Fruit fly (Drosophila melanogaster): Measurements from ENCODE around the gene CG31368.

Gene CG31368

dm6 chr3R:11869169-11869568 lies 13.4 kb upstream of the CG31368 start, which contains the start of gene CG6959 (continued):
- TF ChIP-seq CG8359 (GFP tag; optimal IDR thresholded peaks at IDR 0.05; ENCODE audit: borderline replicate concordance), result peak; percentile 25
- TF ChIP-seq CG13296 (GFP tag; optimal IDR thresholded peaks at IDR 0.05), result no peak
- TF ChIP-seq eve (GFP tag; optimal IDR thresholded peaks at IDR 0.05), result peak in 1 of 2 experiments; percentile 49
- TF ChIP-seq CG14050 (GFP tag; IDR thresholded peaks at IDR 0.05), result 0 out of 3 replicates have a peak, but pooled peaks have one; percentile 15
- TF ChIP-seq zen2 (GFP tag; IDR thresholded peaks at IDR 0.05; ENCODE audit: partially characterized antibody), result 0 out of 3 replicates have a peak, but pooled peaks have one; percentile 14
- TF ChIP-seq CG5953 (GFP tag; IDR thresholded peaks at IDR 0.05), result 0 out of 2 replicates have a peak, but pooled peaks have one; percentile 20
- TF ChIP-seq ham (GFP tag; IDR thresholded peaks at IDR 0.05), result 0 out of 2 replicates have a peak, but pooled peaks have one; percentile 6
- peak; percentile 40; the same call in 1 of the 4 replicates for TF ChIP-seq chinmo (GFP tag; IDR thresholded peaks at IDR 0.05; ENCODE audit: partially characterized antibody)
- 0 out of 2 replicates have a peak, but pooled peaks have one; percentile 37 for TF ChIP-seq crol (GFP tag; IDR thresholded peaks at IDR 0.05)
- TF ChIP-seq sug (tag; optimal IDR thresholded peaks at IDR 0.05), result peak; percentile 3
- TF ChIP-seq Dll (GFP tag; IDR thresholded peaks at IDR 0.05; ENCODE audit: partially characterized antibody), result 0 out of 4 replicates have a peak, but pooled peaks have one; percentile 15
- peak; percentile 50; the same call in 1 of the 3 replicates for TF ChIP-seq CG34422 (GFP tag; IDR thresholded peaks at IDR 0.05)
- 0 out of 2 replicates have a peak, but pooled peaks have one; percentile 35 for TF ChIP-seq CG32532 (GFP tag; IDR thresholded peaks at IDR 0.05)
- TF ChIP-seq sr (GFP tag; IDR thresholded peaks at IDR 0.05), result peak; percentile 71
- 0 out of 2 replicates have a peak, but pooled peaks have one; percentile 40 for TF ChIP-seq CG16779 (GFP tag; IDR thresholded peaks at IDR 0.05)
- TF ChIP-seq CG3163 (GFP tag; optimal IDR thresholded peaks at IDR 0.05), result peak; percentile 13
- 0 out of 3 replicates have a peak, but pooled peaks have one; percentile 21 for TF ChIP-seq CG6791 (GFP tag; IDR thresholded peaks at IDR 0.05; ENCODE audit: partially characterized antibody)
- 0 out of 3 replicates have a peak, but pooled peaks have one; percentile 34 for TF ChIP-seq HLH4C (GFP tag; IDR thresholded peaks at IDR 0.05; ENCODE audit: partially characterized antibody)
- TF ChIP-seq sna (GFP tag; IDR thresholded peaks at IDR 0.05; ENCODE audit: partially characterized antibody), result 0 out of 2 replicates have a peak, but pooled peaks have one; percentile 35
- peak; percentile 16 for TF ChIP-seq pho (GFP tag; optimal IDR thresholded peaks at IDR 0.05)
- TF ChIP-seq CG9932 (GFP tag; IDR thresholded peaks at IDR 0.05), result 0 out of 2 replicates have a peak, but pooled peaks have one; percentile 26
- peak; percentile 22; the same call in 1 of the 2 replicates for TF ChIP-seq CG13287 (GFP tag; IDR thresholded peaks at IDR 0.05; ENCODE audit: partially characterized antibody)
- TF ChIP-seq CG4360 (GFP tag; IDR thresholded peaks at IDR 0.05), result 0 out of 2 replicates have a peak, but pooled peaks have one; percentile 14
- no peak for TF ChIP-seq prd (optimal IDR thresholded peaks at IDR 0.05)
- no peak for TF ChIP-seq prd (GFP tag; IDR thresholded peaks at IDR 0.05)
- TF ChIP-seq HLH3B (GFP tag; IDR thresholded peaks at IDR 0.05), result peak; percentile 8; the same call in 1 of the 2 replicates
- no peak for TF ChIP-seq Myb (GFP tag; optimal IDR thresholded peaks at IDR 0.05)
- no peak for TF ChIP-seq luna (GFP tag; optimal IDR thresholded peaks at IDR 0.05)
- TF ChIP-seq CG17912 (GFP tag; optimal IDR thresholded peaks at IDR 0.05), result no peak
- peak; percentile 47; the same call in 1 of the 3 replicates for TF ChIP-seq Opbp (GFP tag; IDR thresholded peaks at IDR 0.05; ENCODE audit: partially characterized antibody)
- peak; percentile 53; the same call in 1 of the 3 replicates for TF ChIP-seq mld (GFP tag; IDR thresholded peaks at IDR 0.05; ENCODE audit: partially characterized antibody)
- no peak for TF ChIP-seq Side (GFP tag; optimal IDR thresholded peaks at IDR 0.05)
- no peak for TF ChIP-seq Dad (GFP tag; optimal IDR thresholded peaks at IDR 0.05)
- no peak for TF ChIP-seq onecut (GFP tag; IDR thresholded peaks at IDR 0.05)
- peak; percentile 6 for TF ChIP-seq CG34376 (GFP tag; optimal IDR thresholded peaks at IDR 0.05)
- peak; percentile 1 for TF ChIP-seq CG9609 (GFP tag; optimal IDR thresholded peaks at IDR 0.05)
- no peak for TF ChIP-seq ATbp (GFP tag; optimal IDR thresholded peaks at IDR 0.05)
- TF ChIP-seq gsb-n (tag; optimal IDR thresholded peaks at IDR 0.05), result no peak
- TF ChIP-seq Rfx (GFP tag; IDR thresholded peaks at IDR 0.05), result peak; percentile 47; the same call in 1 of the 2 replicates
- TF ChIP-seq CG6765 (GFP tag; optimal IDR thresholded peaks at IDR 0.05), result peak; percentile 30
- peak; percentile 5 for TF ChIP-seq tx (GFP tag; optimal IDR thresholded peaks at IDR 0.05)
- peak; percentile 78; the same call in 2 of the 3 replicates for TF ChIP-seq ci (GFP tag; IDR thresholded peaks at IDR 0.05)
- no peak for TF ChIP-seq Sox100B (GFP tag; optimal IDR thresholded peaks at IDR 0.05)
- TF ChIP-seq pan (optimal IDR thresholded peaks at IDR 0.05), result no peak
- peak in 1 of 2 experiments; percentile 36 for TF ChIP-seq pan (GFP tag; optimal IDR thresholded peaks at IDR 0.05 in 1 of 2, IDR thresholded peaks at IDR 0.05 in 1 of 2)
- no peak for TF ChIP-seq tap (tag; optimal IDR thresholded peaks at IDR 0.05)
- 0 out of 3 replicates have a peak, but pooled peaks have one; percentile 12 for TF ChIP-seq knrl (GFP tag; IDR thresholded peaks at IDR 0.05; ENCODE audit: partially characterized antibody)
- peak; percentile 95 for TF ChIP-seq Jarid2 (GFP tag; optimal IDR thresholded peaks at IDR 0.05)
- TF ChIP-seq odd (GFP tag; optimal IDR thresholded peaks at IDR 0.05), result no peak

All from whole organism, embryonic.